Fruit fly (Drosophila melanogaster): ENCODE results near the gene CG34174.

CG34174 gene

DNA sequence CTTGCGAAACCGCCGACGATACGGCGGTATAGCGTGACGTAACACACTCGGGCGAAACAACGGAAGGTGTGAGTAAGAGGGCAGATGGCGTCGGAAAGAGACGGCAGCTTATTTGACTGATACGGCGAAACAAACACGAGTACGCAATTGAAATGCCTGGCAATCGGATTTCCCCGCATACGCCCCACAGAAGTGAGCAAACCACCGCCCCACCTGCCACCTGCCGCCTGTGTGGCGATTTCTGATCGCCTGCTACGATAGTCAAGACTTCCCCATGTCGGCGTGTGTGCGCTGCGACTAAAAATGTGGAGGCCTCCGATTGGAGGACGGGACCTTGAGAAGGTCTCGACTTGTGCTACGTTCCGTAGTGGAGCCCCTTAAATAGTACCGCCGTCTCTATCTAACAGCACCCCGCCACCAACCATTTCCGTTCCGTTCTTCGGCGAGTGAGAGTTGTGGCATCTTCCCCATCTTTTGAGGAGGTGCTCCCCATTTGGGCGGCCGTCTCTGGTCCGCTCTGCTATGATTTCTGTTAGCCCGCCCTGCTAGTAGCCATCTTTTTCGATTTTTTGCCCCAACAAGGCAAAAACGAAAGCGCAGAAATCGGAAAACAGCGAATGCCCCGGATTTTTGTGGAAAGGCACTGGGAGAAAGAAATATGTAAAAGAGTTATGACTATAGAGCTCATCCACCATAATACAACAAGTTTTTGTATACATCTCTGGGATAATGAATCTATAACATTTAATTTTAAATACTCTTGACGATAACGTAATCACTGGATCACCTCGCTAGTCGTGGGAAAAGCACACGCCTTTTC lies 15.2 kb upstream of the CG34174 start (continued):
- TF ChIP-seq gce (GFP tag; IDR thresholded peaks at IDR 0.05) (no peak), CG18476 (GFP tag; optimal IDR thresholded peaks at IDR 0.05) (peak; percentile 83), bab2 (GFP tag; optimal IDR thresholded peaks at IDR 0.05) (peak; percentile 88), fd64A (GFP tag; optimal IDR thresholded peaks at IDR 0.05) (peak; percentile 74), br (optimal IDR thresholded peaks at IDR 0.05) (no peak), kah (GFP tag; optimal IDR thresholded peaks at IDR 0.05) (peak; percentile 82), nerfin-1 (tag; optimal IDR thresholded peaks at IDR 0.05) (peak; percentile 47), Sry-δ (GFP tag; optimal IDR thresholded peaks at IDR 0.05) (peak; percentile 37), Mrtf (GFP tag; IDR thresholded peaks at IDR 0.05) (no peak), CG13775 (GFP tag; optimal IDR thresholded peaks at IDR 0.05) (peak; percentile 77), ro (GFP tag; IDR thresholded peaks at IDR 0.05) (no peak), Ets97D (GFP tag; optimal IDR thresholded peaks at IDR 0.05) (peak; percentile 70), Hr51 (GFP tag; optimal IDR thresholded peaks at IDR 0.05) (peak; percentile 66 to 88), slbo (GFP tag; IDR thresholded peaks at IDR 0.05) (no peak), pfk (GFP tag; optimal IDR thresholded peaks at IDR 0.05) (peak; percentile 51), otp (GFP tag; IDR thresholded peaks at IDR 0.05) (no peak), Chrac-16 (GFP tag; optimal IDR thresholded peaks at IDR 0.05) (peak; percentile 87), Sry-β (GFP tag; optimal IDR thresholded peaks at IDR 0.05) (peak; percentile 38), jumu (GFP tag; optimal IDR thresholded peaks at IDR 0.05) (peak; percentile 90), CG7556 (GFP tag; optimal IDR thresholded peaks at IDR 0.05) (peak; percentile 86), Kr (GFP tag; optimal IDR thresholded peaks at IDR 0.05) (no peak), CG32532 (GFP tag; IDR thresholded peaks at IDR 0.05) (no peak), sens-2 (GFP tag; IDR thresholded peaks at IDR 0.05) (no peak), NFAT (GFP tag; IDR thresholded peaks at IDR 0.05) (no peak), Scr (GFP tag; IDR thresholded peaks at IDR 0.05; ENCODE audit: partially characterized antibody) (no peak), gt (GFP tag; IDR thresholded peaks at IDR 0.05) (no peak), CG17359 (tag; optimal IDR thresholded peaks at IDR 0.05) (peak; percentile 90), CG14014 (GFP tag; IDR thresholded peaks at IDR 0.05) (no peak), trem (tag; optimal IDR thresholded peaks at IDR 0.05) (peak; percentile 65), sens (GFP tag) (peak; percentile 99), CG11093 (GFP tag; IDR thresholded peaks at IDR 0.05) (peak; percentile 84), Atf-2 (GFP tag; optimal IDR thresholded peaks at IDR 0.05) (peak; percentile 86), lilli (GFP tag; optimal IDR thresholded peaks at IDR 0.05) (peak; percentile 87), zen2 (GFP tag; IDR thresholded peaks at IDR 0.05; ENCODE audit: partially characterized antibody) (no peak), CG11723 (GFP tag; optimal IDR thresholded peaks at IDR 0.05) (peak; percentile 57), Max (GFP tag; optimal IDR thresholded peaks at IDR 0.05) (peak; percentile 89), Sin3A (optimal IDR thresholded peaks at IDR 0.05) (no peak), CG6791 (GFP tag; IDR thresholded peaks at IDR 0.05; ENCODE audit: partially characterized antibody) (no peak), CG16813 (GFP tag; IDR thresholded peaks at IDR 0.05; ENCODE audit: partially characterized antibody) (no peak), Pdp1 (GFP tag; optimal IDR thresholded peaks at IDR 0.05) (peak; percentile 91 to 98), CG2116 (GFP tag; optimal IDR thresholded peaks at IDR 0.05) (peak; percentile 53), mam (GFP tag; optimal IDR thresholded peaks at IDR 0.05) (peak; percentile 85), CG8388 (GFP tag; optimal IDR thresholded peaks at IDR 0.05) (peak; percentile 86), tin (GFP tag; optimal IDR thresholded peaks at IDR 0.05) (peak; percentile 79), esg (GFP tag; conservative IDR thresholded peaks at IDR 0.05) (no peak), CG7372 (GFP tag; IDR thresholded peaks at IDR 0.05) (no peak), fd3F (GFP tag; optimal IDR thresholded peaks at IDR 0.05) (peak; percentile 46), CG4360 (GFP tag; IDR thresholded peaks at IDR 0.05) (no peak), CG31388 (GFP tag; optimal IDR thresholded peaks at IDR 0.05) (peak; percentile 56), usp (GFP tag; optimal IDR thresholded peaks at IDR 0.05) (no peak), CG3163 (GFP tag; optimal IDR thresholded peaks at IDR 0.05) (peak; percentile 51)

Measured in whole organism, embryonic.